Worm (Caenorhabditis elegans) whole organism, midembryonic: ENCODE measurements around the gene ZC449.1.

Source experiments
- flt-1 ChIP-seq: fragments of 200-800 bp; sonication (Bioruptor generic); IDR thresholded peaks from 2 replicates; pipeline ENCODE4 v1.3.6; 2022; ENCODE audit warnings: missing genetic modification characterization, missing compliant biosample characterization
- ztf-23 ChIP-seq: fragments of 200-800 bp; sonication (Bioruptor generic); IDR thresholded peaks from 2 replicates; pipeline ENCODE4 v1.3.6; 2022; ENCODE audit warnings: missing genetic modification reagents, missing genetic modification characterization, missing compliant biosample characterization

ce11 chrX:5015775-5016174 is 8.4 kb upstream of the ZC449.1 start, which contains the start of gene ZC449.8:
- TF ChIP-seq flt-1 (GFP tag; lab: Robert Waterston, UW) (no peak), ztf-23 (GFP tag; lab: Robert Waterston, UW) (no peak)
